Worm (Caenorhabditis elegans) whole organism, late embryonic: ENCODE measurements around the gene lgx-1.

Source experiments
- ama-1 ChIP-seq: fragments of 150-350 bp; optimal IDR thresholded peaks from 2 replicates; lab custom pipeline; 2014
- ceh-24 ChIP-seq: sonication (generic microtip); optimal IDR thresholded peaks from 2 replicates; lab custom pipeline; 2016; ENCODE audit warnings: mild to moderate bottlenecking, missing genetic modification characterization, missing compliant biosample characterization
- ceh-45 ChIP-seq: fragments of 200-800 bp; sonication (Bioruptor generic); IDR thresholded peaks from 2 replicates; pipeline ENCODE4 v1.3.6; 2022; ENCODE audit warnings: missing genetic modification reagents, missing genetic modification characterization, missing compliant biosample characterization
- che-1 ChIP-seq: sonication (generic microtip); optimal IDR thresholded peaks from 2 replicates; lab custom pipeline; 2016; ENCODE audit warnings: mild to moderate bottlenecking, missing genetic modification characterization, missing compliant biosample characterization
- dmd-4 ChIP-seq: sonication (generic microtip); optimal IDR thresholded peaks from 2 replicates; lab custom pipeline; 2016; ENCODE audit warnings: borderline replicate concordance, missing genetic modification characterization, missing compliant biosample characterization
- dve-1 ChIP-seq: sonication (generic microtip); optimal IDR thresholded peaks from 2 replicates; lab custom pipeline; 2017; ENCODE audit warnings: antibody characterized with exemption, mild to moderate bottlenecking, missing genetic modification characterization, missing compliant biosample characterization
- fax-1 ChIP-seq: sonication (generic microtip); optimal IDR thresholded peaks from 2 replicates; lab custom pipeline; 2016; ENCODE audit warnings: missing genotype, missing genetic modification characterization, missing compliant biosample characterization
- hlh-8 ChIP-seq: sonication (generic microtip); optimal IDR thresholded peaks from 2 replicates; lab custom pipeline; 2016; ENCODE audit warnings: missing genotype, missing genetic modification characterization, missing compliant biosample characterization
- lim-6 ChIP-seq: sonication (generic microtip); optimal IDR thresholded peaks from 2 replicates; lab custom pipeline; 2016; ENCODE audit warnings: missing genetic modification characterization, missing compliant biosample characterization
- mec-3 ChIP-seq: sonication (generic microtip); optimal IDR thresholded peaks from 2 replicates; lab custom pipeline; 2016; ENCODE audit warnings: borderline replicate concordance, missing genetic modification characterization, missing compliant biosample characterization
- pha-2 ChIP-seq: sonication (generic microtip); optimal IDR thresholded peaks from 2 replicates; lab custom pipeline; 2017; ENCODE audit warnings: mild to moderate bottlenecking, missing genetic modification characterization, missing compliant biosample characterization
- pqm-1 ChIP-seq: sonication (generic microtip); optimal IDR thresholded peaks from 2 replicates; lab custom pipeline; 2016; ENCODE audit warnings: missing genetic modification characterization, missing compliant biosample characterization
- sdc-2 ChIP-seq: sonication (generic microtip); optimal IDR thresholded peaks from 2 replicates; lab custom pipeline; 2016; ENCODE audit warnings: missing genotype, missing genetic modification characterization, missing compliant biosample characterization

DNA sequence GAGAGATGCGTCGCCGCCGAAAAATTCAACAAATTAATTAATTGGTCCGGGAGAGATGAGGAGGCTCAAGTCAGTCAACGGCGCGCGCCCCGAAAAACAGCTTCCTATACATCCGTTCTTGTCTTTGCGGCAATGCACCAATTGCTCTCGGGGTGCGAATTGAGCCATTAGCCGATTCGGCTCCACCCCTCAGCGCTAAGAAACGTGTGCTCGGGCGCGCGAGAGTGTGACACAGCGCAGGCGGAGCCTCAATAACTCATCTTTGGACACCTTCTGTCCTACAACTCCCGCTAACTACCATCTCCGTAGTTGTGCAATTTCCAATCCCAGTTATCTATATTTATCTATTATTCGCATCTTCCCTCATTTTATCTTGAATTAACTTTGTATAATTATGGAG is 34.3 kb upstream of the lgx-1 start:
- TF ChIP-seq mec-3 (tag; lab: Kevin White, UChicago) (no peak), ama-1 (lab: Kevin White, UChicago) (no peak), pqm-1 (tag; lab: Kevin White, UChicago) (no peak), ceh-24 (no peak), dve-1 (tag; lab: Kevin White, UChicago) (no peak), pha-2 (tag; lab: Kevin White, UChicago) (no peak), dmd-4 (tag; lab: Kevin White, UChicago) (no peak), che-1 (no peak), hlh-8 (tag; lab: Kevin White, UChicago) (no peak), sdc-2 (no peak), lim-6 (tag; lab: Kevin White, UChicago) (no peak), ceh-45 (GFP tag; lab: Robert Waterston, UW) (no peak), fax-1 (tag; lab: Kevin White, UChicago) (no peak)
